Fruit fly (Drosophila melanogaster): Measurements from ENCODE around the gene Ttc26.

Gene Ttc26

dm6 chr3R:15774128-15774527, at the start of gene Ttc26:
TSS of gene Ttc26 (plus strand) at chr3R:15774416.
- TF ChIP-seq rn (GFP tag; IDR thresholded peaks at IDR 0.05) = no peak
- TF ChIP-seq EcR (GFP tag; optimal IDR thresholded peaks at IDR 0.05) = no peak
- TF ChIP-seq Ets98B (GFP tag; IDR thresholded peaks at IDR 0.05) = no peak
- no peak for TF ChIP-seq CG4496 (GFP tag; IDR thresholded peaks at IDR 0.05)
- no peak for TF ChIP-seq fd96Ca (GFP tag; IDR thresholded peaks at IDR 0.05)
- TF ChIP-seq CG15710 (tag; optimal IDR thresholded peaks at IDR 0.05) = no peak
- TF ChIP-seq Pif1B (GFP tag; optimal IDR thresholded peaks at IDR 0.05) = no peak
- TF ChIP-seq CG14655 (GFP tag; optimal IDR thresholded peaks at IDR 0.05) = no peak
- TF ChIP-seq CG8159 (tag; optimal IDR thresholded peaks at IDR 0.05) = no peak
- no peak for TF ChIP-seq Pif1A (GFP tag; optimal IDR thresholded peaks at IDR 0.05)
- no peak for TF ChIP-seq CG9948 (tag; optimal IDR thresholded peaks at IDR 0.05)
- TF ChIP-seq CG8301 (tag; optimal IDR thresholded peaks at IDR 0.05) = no peak
- no peak for TF ChIP-seq gl (tag; optimal IDR thresholded peaks at IDR 0.05)
- TF ChIP-seq CG12605 (GFP tag; IDR thresholded peaks at IDR 0.05) = no peak
- no peak for TF ChIP-seq CG10348 (GFP tag; IDR thresholded peaks at IDR 0.05)
- no peak for TF ChIP-seq CG32121 (GFP tag; IDR thresholded peaks at IDR 0.05)
- TF ChIP-seq CG13204 (GFP tag; optimal IDR thresholded peaks at IDR 0.05) = no peak
- TF ChIP-seq CG17806 (tag; optimal IDR thresholded peaks at IDR 0.05) = no peak

DNA sequence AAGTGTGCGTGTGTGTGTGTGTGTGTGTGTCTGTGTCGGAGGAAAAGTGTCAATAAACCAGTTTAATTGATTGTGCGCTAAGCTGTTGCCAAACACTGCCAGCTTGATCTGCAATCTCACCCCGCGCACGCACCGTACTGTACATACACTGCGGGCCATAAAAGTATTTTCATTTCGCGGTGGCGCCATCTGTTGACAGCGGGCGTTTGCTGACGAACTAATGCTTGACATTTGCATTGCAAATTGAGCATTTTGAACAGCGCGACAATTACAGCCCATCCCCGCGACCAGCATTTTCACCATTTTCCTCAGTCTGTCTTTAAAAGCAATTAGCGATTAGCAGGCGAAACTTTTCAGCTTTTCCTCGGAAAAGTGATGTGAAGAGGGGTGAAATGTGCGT, 43.6 kb upstream of the Ttc26 start:
- TF ChIP-seq Snoo (tag; optimal IDR thresholded peaks at IDR 0.05) (no peak), EcR (GFP tag; optimal IDR thresholded peaks at IDR 0.05) (no peak), rn (GFP tag; IDR thresholded peaks at IDR 0.05) (no peak), Pif1B (GFP tag; optimal IDR thresholded peaks at IDR 0.05) (no peak), CG12605 (GFP tag; IDR thresholded peaks at IDR 0.05) (no peak), CG14655 (GFP tag; optimal IDR thresholded peaks at IDR 0.05) (no peak), CG13204 (GFP tag; optimal IDR thresholded peaks at IDR 0.05) (no peak), fd96Ca (GFP tag; IDR thresholded peaks at IDR 0.05) (no peak)

- TF ChIP-seq Pif1A (GFP tag; optimal IDR thresholded peaks at IDR 0.05) (no peak), CG10348 (GFP tag; IDR thresholded peaks at IDR 0.05) (no peak), Ets98B (GFP tag; IDR thresholded peaks at IDR 0.05) (no peak), CG4496 (GFP tag; IDR thresholded peaks at IDR 0.05) (no peak), gl (tag; optimal IDR thresholded peaks at IDR 0.05) (no peak), CG14655 (GFP tag; optimal IDR thresholded peaks at IDR 0.05) (no peak), EcR (GFP tag; optimal IDR thresholded peaks at IDR 0.05) (no peak), CG34367 (tag; optimal IDR thresholded peaks at IDR 0.05) (no peak), CG8301 (tag; optimal IDR thresholded peaks at IDR 0.05) (no peak), D1 (tag; optimal IDR thresholded peaks at IDR 0.05) (no peak), CG8159 (tag; optimal IDR thresholded peaks at IDR 0.05) (no peak)
Measured at dm6 chr3R:15731446-15731845, 42.8 kb upstream of the Ttc26 start, which contains the start of gene CG34274. TSS of gene CG34274 (plus strand) at chr3R:15731746.

DNA sequence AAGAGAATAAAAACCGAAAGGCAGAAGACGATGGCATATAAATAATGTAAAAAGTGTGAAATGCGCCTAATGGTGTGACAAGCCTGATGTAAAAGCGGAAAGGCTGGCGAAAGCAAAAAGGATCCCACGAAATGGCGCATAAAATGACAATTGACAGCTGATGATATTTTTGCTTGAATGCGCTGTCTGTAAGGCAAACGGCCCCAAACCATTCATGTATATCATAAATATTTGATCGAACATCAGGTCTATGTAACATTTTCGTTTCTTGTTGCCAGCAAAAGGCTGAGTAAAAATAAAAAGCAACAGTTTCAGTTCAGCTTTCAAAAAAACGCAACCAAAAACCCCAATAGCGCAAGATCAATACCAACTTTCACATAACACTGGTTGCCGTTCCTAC, 29.9 kb upstream of the Ttc26 start, which contains the start of gene CG4520:
Gene CG4520 (plus strand): TSS at position 301 of the 400 bp plus-strand sequence.
- TF ChIP-seq fd96Ca (GFP tag; IDR thresholded peaks at IDR 0.05) (no peak), CG34367 (tag; optimal IDR thresholded peaks at IDR 0.05) (no peak), CG10348 (GFP tag; IDR thresholded peaks at IDR 0.05) (no peak), CG9948 (tag; optimal IDR thresholded peaks at IDR 0.05) (no peak), CG12605 (GFP tag; IDR thresholded peaks at IDR 0.05) (no peak), gl (tag; optimal IDR thresholded peaks at IDR 0.05) (no peak), Ets98B (GFP tag; IDR thresholded peaks at IDR 0.05) (no peak), CG14655 (GFP tag; optimal IDR thresholded peaks at IDR 0.05) (no peak), rn (GFP tag; IDR thresholded peaks at IDR 0.05) (no peak), CG17806 (tag; optimal IDR thresholded peaks at IDR 0.05) (no peak), Snoo (tag; optimal IDR thresholded peaks at IDR 0.05) (no peak), CG4496 (GFP tag; IDR thresholded peaks at IDR 0.05) (no peak)

dm6 chr3R:15762815-15763214, 11.4 kb upstream of the Ttc26 start, which contains the start of gene CG12784:
TSS of gene CG12784 (plus strand) at chr3R:15763115.
- no peak for TF ChIP-seq CG17806 (tag; optimal IDR thresholded peaks at IDR 0.05)
- no peak for TF ChIP-seq CG15710 (tag; optimal IDR thresholded peaks at IDR 0.05)
- no peak for TF ChIP-seq CG32121 (GFP tag; IDR thresholded peaks at IDR 0.05)
- no peak for TF ChIP-seq CG34367 (tag; optimal IDR thresholded peaks at IDR 0.05)
- TF ChIP-seq CG13204 (GFP tag; optimal IDR thresholded peaks at IDR 0.05) = no peak
- TF ChIP-seq gl (tag; optimal IDR thresholded peaks at IDR 0.05) = no peak
- no peak for TF ChIP-seq CG8301 (tag; optimal IDR thresholded peaks at IDR 0.05)
- no peak for TF ChIP-seq rn (GFP tag; IDR thresholded peaks at IDR 0.05)
- no peak for TF ChIP-seq CG4496 (GFP tag; IDR thresholded peaks at IDR 0.05)
- TF ChIP-seq CG12605 (GFP tag; IDR thresholded peaks at IDR 0.05) = no peak
- no peak for TF ChIP-seq CG10348 (GFP tag; IDR thresholded peaks at IDR 0.05)
- no peak for TF ChIP-seq Ets98B (GFP tag; IDR thresholded peaks at IDR 0.05)
- TF ChIP-seq Pif1A (GFP tag; optimal IDR thresholded peaks at IDR 0.05) = no peak
- no peak for TF ChIP-seq CG8159 (tag; optimal IDR thresholded peaks at IDR 0.05)
- TF ChIP-seq EcR (GFP tag; optimal IDR thresholded peaks at IDR 0.05) = no peak
- no peak for TF ChIP-seq Snoo (tag; optimal IDR thresholded peaks at IDR 0.05)
- TF ChIP-seq CG9948 (tag; optimal IDR thresholded peaks at IDR 0.05) = no peak

DNA sequence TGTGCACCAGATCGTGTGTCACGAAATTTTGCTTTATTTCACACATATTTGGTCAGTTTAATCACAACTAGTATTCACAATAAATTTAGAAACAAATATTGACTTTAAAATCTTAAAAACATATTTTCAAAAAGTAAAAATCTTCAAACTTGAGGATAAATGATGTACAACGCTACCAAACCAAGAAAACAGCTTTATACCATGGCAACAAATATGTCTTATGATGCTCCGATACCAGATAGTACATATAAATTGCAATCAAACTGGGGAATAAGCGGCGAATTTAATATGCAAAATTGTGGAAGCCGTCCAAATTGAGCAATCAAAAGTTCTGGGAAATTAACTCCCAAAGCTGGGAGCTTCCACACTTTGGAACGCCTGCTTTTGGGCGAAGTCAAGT, 6.9 kb upstream of the Ttc26 start, which contains the start of gene CG5623:
Gene CG5623 (minus strand): TSS at position 101 of the 400 bp plus-strand sequence.
- no peak for TF ChIP-seq Pif1A (GFP tag; optimal IDR thresholded peaks at IDR 0.05)
- no peak for TF ChIP-seq CG32121 (GFP tag; IDR thresholded peaks at IDR 0.05)
- TF ChIP-seq Pif1B (GFP tag; optimal IDR thresholded peaks at IDR 0.05) = no peak

dm6 chr3R:15768900-15769299, 5.3 kb upstream of the Ttc26 start:
- TF ChIP-seq CG34367 (tag; optimal IDR thresholded peaks at IDR 0.05) = no peak
- no peak for TF ChIP-seq CG9948 (tag; optimal IDR thresholded peaks at IDR 0.05)
- no peak for TF ChIP-seq CG12605 (GFP tag; IDR thresholded peaks at IDR 0.05)
- TF ChIP-seq fd96Ca (GFP tag; IDR thresholded peaks at IDR 0.05) = no peak
- TF ChIP-seq CG17806 (tag; optimal IDR thresholded peaks at IDR 0.05) = no peak
- TF ChIP-seq CG15710 (tag; optimal IDR thresholded peaks at IDR 0.05) = no peak
- no peak for TF ChIP-seq D1 (tag; optimal IDR thresholded peaks at IDR 0.05)
- TF ChIP-seq Pif1B (GFP tag; optimal IDR thresholded peaks at IDR 0.05) = no peak
- TF ChIP-seq Ets98B (GFP tag; IDR thresholded peaks at IDR 0.05) = no peak
- TF ChIP-seq CG8159 (tag; optimal IDR thresholded peaks at IDR 0.05) = no peak
- TF ChIP-seq CG14655 (GFP tag; optimal IDR thresholded peaks at IDR 0.05) = no peak
- TF ChIP-seq Snoo (tag; optimal IDR thresholded peaks at IDR 0.05) = no peak
- TF ChIP-seq CG13204 (GFP tag; optimal IDR thresholded peaks at IDR 0.05) = no peak
- TF ChIP-seq gl (tag; optimal IDR thresholded peaks at IDR 0.05) = no peak
- no peak for TF ChIP-seq EcR (GFP tag; optimal IDR thresholded peaks at IDR 0.05)
- TF ChIP-seq CG4496 (GFP tag; IDR thresholded peaks at IDR 0.05) = no peak
- no peak for TF ChIP-seq CG8301 (tag; optimal IDR thresholded peaks at IDR 0.05)
- no peak for TF ChIP-seq CG10348 (GFP tag; IDR thresholded peaks at IDR 0.05)
- TF ChIP-seq rn (GFP tag; IDR thresholded peaks at IDR 0.05) = no peak
- no peak for TF ChIP-seq Pif1A (GFP tag; optimal IDR thresholded peaks at IDR 0.05)

Measured in whole organism, pupa.